Fruit fly (Drosophila melanogaster): ENCODE data around the gene para.

The para gene

dm6 chrX:16441245-16441644 lies 91.7 kb downstream of the para start, which contains the start of the genes Cdc50 and rngo (continued):
- TF ChIP-seq CG7987 (GFP tag; optimal IDR thresholded peaks at IDR 0.05) = no peak
- no peak for TF ChIP-seq lab (GFP tag; optimal IDR thresholded peaks at IDR 0.05)
- TF ChIP-seq CG9727 (GFP tag; optimal IDR thresholded peaks at IDR 0.05) = no peak
- TF ChIP-seq kah (GFP tag; optimal IDR thresholded peaks at IDR 0.05) = no peak
- TF ChIP-seq Kr (GFP tag; optimal IDR thresholded peaks at IDR 0.05) = no peak
- no peak for TF ChIP-seq dati (GFP tag; IDR thresholded peaks at IDR 0.05)
- no peak for TF ChIP-seq CG12942 (GFP tag; optimal IDR thresholded peaks at IDR 0.05)
- no peak for TF ChIP-seq eve (GFP tag; optimal IDR thresholded peaks at IDR 0.05)
- peak; percentile 90 for TF ChIP-seq zen2 (GFP tag; IDR thresholded peaks at IDR 0.05; ENCODE audit: partially characterized antibody)
- TF ChIP-seq wek (GFP tag; optimal IDR thresholded peaks at IDR 0.05) = no peak
- no peak for TF ChIP-seq ATbp (GFP tag; optimal IDR thresholded peaks at IDR 0.05)
- TF ChIP-seq CG18011 (GFP tag; optimal IDR thresholded peaks at IDR 0.05) = no peak
- TF ChIP-seq CG7357 (GFP tag; IDR thresholded peaks at IDR 0.05) = no peak
- TF ChIP-seq CG34422 (GFP tag; IDR thresholded peaks at IDR 0.05) = 0 out of 3 replicates have a peak, but pooled peaks have one; percentile 25
- TF ChIP-seq CG6689 (GFP tag; IDR thresholded peaks at IDR 0.05) = no peak
- no peak for TF ChIP-seq GATAe (GFP tag; conservative IDR thresholded peaks at IDR 0.05)
- peak; percentile 12 to 37 for TF ChIP-seq Pdp1 (GFP tag; optimal IDR thresholded peaks at IDR 0.05)
- TF ChIP-seq slbo (GFP tag; IDR thresholded peaks at IDR 0.05) = no peak
- TF ChIP-seq yki (optimal IDR thresholded peaks at IDR 0.05) = no peak
- TF ChIP-seq CG30403 (GFP tag; optimal IDR thresholded peaks at IDR 0.05) = peak; percentile 43
- no peak for TF ChIP-seq ranshi (GFP tag; IDR thresholded peaks at IDR 0.05)
- no peak for TF ChIP-seq sim (GFP tag; IDR thresholded peaks at IDR 0.05)
- no peak for TF ChIP-seq CG16779 (GFP tag; IDR thresholded peaks at IDR 0.05)
- no peak for TF ChIP-seq Oli (tag; optimal IDR thresholded peaks at IDR 0.05)
- no peak for TF ChIP-seq CG1832 (GFP tag; optimal IDR thresholded peaks at IDR 0.05)
- no peak for TF ChIP-seq pnt (GFP tag; optimal IDR thresholded peaks at IDR 0.05)
- TF ChIP-seq ttk (GFP tag; IDR thresholded peaks at IDR 0.05) = no peak
- no peak for TF ChIP-seq CG7928 (GFP tag; optimal IDR thresholded peaks at IDR 0.05)
- TF ChIP-seq danr (GFP tag; IDR thresholded peaks at IDR 0.05) = no peak
- TF ChIP-seq CG7556 (GFP tag; optimal IDR thresholded peaks at IDR 0.05) = no peak
- no peak for TF ChIP-seq HLH3B (GFP tag; IDR thresholded peaks at IDR 0.05)
- TF ChIP-seq gsb-n (tag; optimal IDR thresholded peaks at IDR 0.05) = no peak
- TF ChIP-seq pho (GFP tag; optimal IDR thresholded peaks at IDR 0.05) = peak; percentile 22
- no peak for TF ChIP-seq CG4820 (GFP tag; optimal IDR thresholded peaks at IDR 0.05)
- no peak for TF ChIP-seq Lim3 (GFP tag; IDR thresholded peaks at IDR 0.05)
- no peak for TF ChIP-seq crc (GFP tag; optimal IDR thresholded peaks at IDR 0.05)
- peak; percentile 96 for TF ChIP-seq CG6791 (GFP tag; IDR thresholded peaks at IDR 0.05; ENCODE audit: partially characterized antibody)
- no peak for TF ChIP-seq CG17802 (tag; optimal IDR thresholded peaks at IDR 0.05)
- TF ChIP-seq Camta (GFP tag; optimal IDR thresholded peaks at IDR 0.05) = peak; percentile 26
- TF ChIP-seq CG7745 (tag; optimal IDR thresholded peaks at IDR 0.05) = no peak
- TF ChIP-seq mld (GFP tag; IDR thresholded peaks at IDR 0.05; ENCODE audit: partially characterized antibody) = peak; percentile 93
- TF ChIP-seq Drgx (GFP tag; IDR thresholded peaks at IDR 0.05) = no peak
- no peak for TF ChIP-seq E2f1 (GFP tag; IDR thresholded peaks at IDR 0.05)
- TF ChIP-seq phol (tag; optimal IDR thresholded peaks at IDR 0.05) = peak; percentile 60
- no peak for TF ChIP-seq CG13296 (GFP tag; optimal IDR thresholded peaks at IDR 0.05)
- no peak for TF ChIP-seq CG12769 (tag; optimal IDR thresholded peaks at IDR 0.05)
- no peak for TF ChIP-seq ssp (GFP tag; IDR thresholded peaks at IDR 0.05)
- TF ChIP-seq Usf (GFP tag; optimal IDR thresholded peaks at IDR 0.05) = no peak
- TF ChIP-seq vnd (GFP tag; IDR thresholded peaks at IDR 0.05; ENCODE audit: partially characterized antibody) = peak; percentile 99
- no peak for TF ChIP-seq CG4328 (GFP tag; optimal IDR thresholded peaks at IDR 0.05)
- TF ChIP-seq Lpt (GFP tag; optimal IDR thresholded peaks at IDR 0.05) = no peak
- TF ChIP-seq Vsx1 (GFP tag; optimal IDR thresholded peaks at IDR 0.05) = no peak

All from whole organism, embryonic.